Fruit fly (Drosophila melanogaster) whole organism, adult: ENCODE measurements around the gene mRpL21.

Source experiments
- CG1620 ChIP-seq: fragments of 200-800 bp; sonication (Bioruptor generic); optimal IDR thresholded peaks from 2 replicates; lab custom pipeline; 2016; ENCODE audit warnings: missing biosample characterization, missing genetic modification characterization
- pad ChIP-seq: fragments of 200-800 bp; sonication (Bioruptor generic); optimal IDR thresholded peaks from 3 replicates; lab custom pipeline; 2017; ENCODE audit warnings: missing biosample characterization, missing genetic modification characterization, mild to moderate bottlenecking, moderate library complexity, missing genetic modification reagents

DNA sequence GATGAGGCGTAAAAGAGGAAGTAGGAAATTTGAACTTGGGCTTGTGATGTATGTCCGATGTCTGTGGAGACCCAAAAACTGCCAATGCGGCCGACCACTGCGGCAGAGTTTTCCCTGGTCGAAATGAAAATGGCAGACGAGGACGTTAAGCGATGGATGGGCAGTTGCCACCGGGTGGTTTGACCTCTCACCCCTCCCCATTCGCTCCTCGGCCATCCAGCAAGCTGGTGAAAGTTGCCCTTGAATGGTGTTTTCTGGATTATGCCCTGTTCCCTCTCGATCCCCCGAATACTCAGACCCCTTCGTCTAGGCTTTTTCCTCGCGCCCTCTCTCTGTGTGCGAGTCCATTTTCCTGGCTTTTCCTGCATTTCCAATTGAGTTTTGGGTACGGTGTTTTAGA lies 23.3 kb downstream of the mRpL21 start:
- TF ChIP-seq CG1620 (GFP tag; lab: Kevin White, UChicago) (no peak), pad (GFP tag; lab: Kevin White, UChicago) (no peak)
